Worm (Caenorhabditis elegans) whole organism, midembryonic: ENCODE results near the gene rtfo-1.

Source experiments
- T22C8.4 ChIP-seq: fragments of 200-800 bp; sonication (Bioruptor generic); IDR thresholded peaks from 2 replicates; pipeline ENCODE4 v1.3.6; 2022; ENCODE audit warnings: missing genetic modification characterization, missing compliant biosample characterization
- cog-1 ChIP-seq: sonication (generic microtip); optimal IDR thresholded peaks from 2 replicates; lab custom pipeline; 2016; ENCODE audit warnings: missing genetic modification characterization, missing compliant biosample characterization
- flt-1 ChIP-seq: fragments of 200-800 bp; sonication (Bioruptor generic); IDR thresholded peaks from 2 replicates; pipeline ENCODE4 v1.3.6; 2022; ENCODE audit warnings: missing genetic modification characterization, missing compliant biosample characterization
- klf-2 ChIP-seq: fragments of 200-800 bp; sonication (Bioruptor generic); conservative IDR thresholded peaks from 2 replicates; pipeline ENCODE4 v1.3.6; 2022; ENCODE audit warnings: missing genetic modification reagents, missing genetic modification characterization, missing compliant biosample characterization
- med-1 ChIP-seq: sonication (generic microtip); optimal IDR thresholded peaks from 2 replicates; lab custom pipeline; 2017; ENCODE audit warnings: missing genetic modification characterization, mild to moderate bottlenecking, missing compliant biosample characterization, antibody characterized with exemption, missing genetic modification reagents; ENCODE audit not compliant: insufficient read depth
- ref-1 ChIP-seq: fragments of 200-800 bp; sonication (Bioruptor generic); conservative IDR thresholded peaks from 2 replicates; pipeline ENCODE4 v1.3.6; 2022; ENCODE audit warnings: missing genetic modification reagents, missing genetic modification characterization, missing compliant biosample characterization
- tab-1 ChIP-seq: fragments of 200-800 bp; sonication (Bioruptor generic); IDR thresholded peaks from 2 replicates; pipeline ENCODE4 v1.3.6; 2022; ENCODE audit warnings: missing genetic modification characterization, missing compliant biosample characterization
- ztf-23 ChIP-seq: fragments of 200-800 bp; sonication (Bioruptor generic); IDR thresholded peaks from 2 replicates; pipeline ENCODE4 v1.3.6; 2022; ENCODE audit warnings: missing genetic modification reagents, missing genetic modification characterization, missing compliant biosample characterization

DNA sequence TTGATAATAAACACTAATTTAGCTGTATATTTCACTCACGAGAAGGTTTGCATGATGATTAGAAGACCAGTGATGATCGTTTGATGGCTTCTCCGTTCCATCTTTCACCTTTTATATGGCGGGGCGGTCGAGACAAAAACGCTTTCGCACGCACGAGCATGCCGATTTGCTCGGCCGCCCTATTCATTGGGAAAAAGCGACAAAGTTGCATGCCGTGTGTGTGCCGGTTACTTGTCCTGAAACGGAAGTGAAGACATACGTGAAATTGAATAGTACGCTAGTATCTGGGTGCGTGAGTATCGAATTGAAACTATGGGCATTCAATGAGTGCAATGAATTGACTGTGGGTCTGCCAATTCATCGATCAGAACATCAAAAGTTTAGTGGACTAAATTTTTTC is 40.4 kb upstream of the rtfo-1 start, which contains the start of gene idpc-5:
- no peak for TF ChIP-seq tab-1
- no peak for TF ChIP-seq flt-1
- TF ChIP-seq klf-2 (GFP tag; lab: Robert Waterston, UW), result no peak
- no peak for TF ChIP-seq med-1 (GFP tag; lab: Kevin White, UChicago)
- TF ChIP-seq cog-1 (tag; lab: Kevin White, UChicago), result no peak
- TF ChIP-seq ztf-23 (GFP tag; lab: Robert Waterston, UW), result no peak
- no peak for TF ChIP-seq ref-1 (GFP tag; lab: Robert Waterston, UW)
- no peak for TF ChIP-seq T22C8.4 (GFP tag; lab: Robert Waterston, UW)
